Worm (Caenorhabditis elegans): Measurements from ENCODE around the gene srg-25.

The srg-25 gene

DNA sequence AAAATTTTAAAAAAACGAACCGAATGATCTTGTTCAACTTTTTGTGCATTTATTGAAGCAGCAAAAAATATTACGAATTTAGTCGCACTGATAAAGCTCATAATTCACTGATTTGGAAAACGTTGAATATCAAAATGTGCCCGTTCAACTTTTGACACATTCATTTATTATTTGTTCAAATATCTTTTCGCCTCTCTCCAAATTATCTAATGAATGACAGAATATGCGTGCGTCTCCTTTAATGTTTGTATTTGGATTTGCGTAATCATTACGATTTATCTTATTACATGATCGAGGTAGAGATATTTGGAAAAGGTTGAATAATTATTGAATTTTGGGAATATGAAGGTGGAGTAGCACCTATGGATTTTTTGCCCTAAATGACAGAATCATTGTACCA, 4.2 kb upstream of the srg-25 start, which contains the start of gene T09D3.3:
T09D3.3 (minus strand) TSS at position 101 of the 400 bp plus-strand sequence.
- no peak for TF ChIP-seq cog-1 (tag; optimal IDR thresholded peaks at IDR 0.05)
- no peak for TF ChIP-seq klf-2 (GFP tag; conservative IDR thresholded peaks at IDR 0.05)
- no peak for TF ChIP-seq ztf-29 (GFP tag; IDR thresholded peaks at IDR 0.05)
- no peak for TF ChIP-seq flt-1 (GFP tag; IDR thresholded peaks at IDR 0.05)
- TF ChIP-seq ref-1 (GFP tag; conservative IDR thresholded peaks at IDR 0.05), result no peak
- TF ChIP-seq tab-1 (GFP tag; IDR thresholded peaks at IDR 0.05), result no peak
- TF ChIP-seq T22C8.4 (GFP tag; IDR thresholded peaks at IDR 0.05), result no peak
- no peak for TF ChIP-seq med-1 (GFP tag; optimal IDR thresholded peaks at IDR 0.05; ENCODE audit: insufficient read depth)
- TF ChIP-seq ztf-23 (GFP tag; IDR thresholded peaks at IDR 0.05), result no peak

DNA sequence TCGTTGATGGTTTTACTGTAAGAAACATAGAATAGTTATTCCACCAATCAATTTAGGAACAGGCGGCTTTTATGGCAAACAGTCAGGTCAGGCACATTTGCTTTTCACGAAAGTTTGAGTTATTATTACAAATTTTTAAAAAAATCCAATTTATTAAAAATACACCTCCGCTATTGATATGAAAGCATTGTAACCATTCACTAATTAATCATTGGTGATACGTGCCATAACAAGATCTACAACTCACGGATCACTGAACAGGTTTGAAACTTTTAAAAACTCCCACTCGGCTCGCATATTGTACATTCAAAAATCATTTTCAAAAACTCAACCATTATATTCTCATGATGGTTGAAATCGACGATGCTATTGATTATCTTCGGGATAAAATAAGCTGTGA, 5.8 kb downstream of the srg-25 start, which contains the start of gene srg-27:
srg-27 (plus strand) TSS at position 301 of the 400 bp plus-strand sequence.
- no peak for TF ChIP-seq flt-1 (GFP tag; IDR thresholded peaks at IDR 0.05)
- no peak for TF ChIP-seq ztf-23 (GFP tag; IDR thresholded peaks at IDR 0.05)
- no peak for TF ChIP-seq ztf-29 (GFP tag; IDR thresholded peaks at IDR 0.05)
- TF ChIP-seq cog-1 (tag; optimal IDR thresholded peaks at IDR 0.05), result no peak
- no peak for TF ChIP-seq T22C8.4 (GFP tag; IDR thresholded peaks at IDR 0.05)
- no peak for TF ChIP-seq klf-2 (GFP tag; conservative IDR thresholded peaks at IDR 0.05)
- TF ChIP-seq tab-1 (GFP tag; IDR thresholded peaks at IDR 0.05), result no peak
- TF ChIP-seq ref-1 (GFP tag; conservative IDR thresholded peaks at IDR 0.05), result no peak
- no peak for TF ChIP-seq med-1 (GFP tag; optimal IDR thresholded peaks at IDR 0.05; ENCODE audit: insufficient read depth)

DNA sequence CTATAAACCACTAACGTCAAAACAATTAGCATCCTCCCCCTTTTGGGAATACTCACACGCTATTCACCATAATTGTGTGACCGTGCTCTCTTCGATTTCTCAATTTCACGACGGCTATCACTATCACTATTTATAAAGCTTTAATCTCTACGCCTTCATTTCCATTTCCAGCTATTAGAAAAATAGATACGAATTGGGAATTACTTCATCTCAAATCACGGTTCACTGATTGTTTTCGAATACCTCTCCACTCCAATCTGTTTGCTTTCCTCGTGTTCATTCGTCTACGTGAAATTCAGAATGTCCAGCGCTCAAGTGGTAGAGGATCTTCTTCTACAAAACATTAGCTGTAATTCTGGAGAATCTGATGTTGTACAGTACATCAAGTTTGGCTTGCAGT, 8.4 kb downstream of the srg-25 start, which contains the start of gene srg-29:
srg-29 (plus strand) TSS at position 301 of the 400 bp plus-strand sequence.
- TF ChIP-seq flt-1 (GFP tag; IDR thresholded peaks at IDR 0.05) (no peak), ztf-23 (GFP tag; IDR thresholded peaks at IDR 0.05) (no peak), tab-1 (GFP tag; IDR thresholded peaks at IDR 0.05) (no peak), ref-1 (GFP tag; conservative IDR thresholded peaks at IDR 0.05) (no peak), ztf-29 (GFP tag; IDR thresholded peaks at IDR 0.05) (no peak), klf-2 (GFP tag; conservative IDR thresholded peaks at IDR 0.05) (no peak), cog-1 (tag; optimal IDR thresholded peaks at IDR 0.05) (no peak), T22C8.4 (GFP tag; IDR thresholded peaks at IDR 0.05) (no peak), med-1 (GFP tag; optimal IDR thresholded peaks at IDR 0.05; ENCODE audit: insufficient read depth) (no peak)

DNA sequence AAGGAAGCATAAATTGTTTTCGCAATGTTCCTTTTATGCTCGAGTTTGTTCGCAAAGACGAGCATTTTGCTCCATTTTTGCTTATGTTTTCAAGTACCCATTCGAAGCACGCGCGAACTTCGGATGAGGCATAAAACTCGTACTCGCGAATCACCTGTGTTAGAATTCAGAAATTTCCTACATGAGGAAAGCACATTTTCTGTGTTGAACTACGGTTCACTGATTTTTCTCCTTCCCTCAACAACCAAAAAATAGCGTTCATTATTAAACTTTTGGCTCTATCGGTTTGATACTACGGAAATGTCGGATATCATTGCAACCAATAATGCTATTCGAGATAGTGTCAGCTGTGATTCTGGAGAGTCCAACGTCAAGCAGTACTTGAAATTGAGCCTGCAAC, 10.7 kb downstream of the srg-25 start, which contains the start of gene srg-28:
srg-28 (plus strand) TSS at position 301 of the 400 bp plus-strand sequence.
- TF ChIP-seq ztf-23 (GFP tag; IDR thresholded peaks at IDR 0.05), result no peak
- TF ChIP-seq ztf-29 (GFP tag; IDR thresholded peaks at IDR 0.05), result no peak
- no peak for TF ChIP-seq klf-2 (GFP tag; conservative IDR thresholded peaks at IDR 0.05)
- no peak for TF ChIP-seq cog-1 (tag; optimal IDR thresholded peaks at IDR 0.05)
- no peak for TF ChIP-seq tab-1 (GFP tag; IDR thresholded peaks at IDR 0.05)
- no peak for TF ChIP-seq T22C8.4 (GFP tag; IDR thresholded peaks at IDR 0.05)
- TF ChIP-seq ref-1 (GFP tag; conservative IDR thresholded peaks at IDR 0.05), result no peak
- no peak for TF ChIP-seq med-1 (GFP tag; optimal IDR thresholded peaks at IDR 0.05; ENCODE audit: insufficient read depth)
- no peak for TF ChIP-seq flt-1 (GFP tag; IDR thresholded peaks at IDR 0.05)

DNA sequence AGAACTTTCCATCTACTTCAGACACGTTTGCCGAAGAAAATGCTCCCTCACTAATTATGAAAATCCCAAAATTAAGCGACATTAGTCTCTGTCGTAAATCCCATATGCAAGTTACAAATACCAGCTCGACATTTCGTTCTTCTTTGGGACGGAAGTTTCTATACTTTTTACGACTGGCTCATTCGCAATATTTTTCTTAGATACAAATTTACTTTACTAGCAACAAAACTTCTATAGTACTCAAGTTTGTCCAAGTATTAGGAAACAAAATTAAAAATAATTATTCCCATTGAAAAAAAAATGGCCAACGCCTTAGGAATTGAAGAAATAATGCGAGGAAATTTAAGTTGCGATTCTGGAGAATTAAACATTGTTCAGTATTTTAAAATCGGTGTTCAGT, 14.4 kb downstream of the srg-25 start, which contains the start of gene srg-26:
srg-26 (plus strand) TSS at position 301 of the 400 bp plus-strand sequence.
- TF ChIP-seq ztf-23 (GFP tag; IDR thresholded peaks at IDR 0.05), result no peak
- TF ChIP-seq flt-1 (GFP tag; IDR thresholded peaks at IDR 0.05), result no peak
- TF ChIP-seq ztf-29 (GFP tag; IDR thresholded peaks at IDR 0.05), result no peak
- no peak for TF ChIP-seq tab-1 (GFP tag; IDR thresholded peaks at IDR 0.05)
- TF ChIP-seq ref-1 (GFP tag; conservative IDR thresholded peaks at IDR 0.05), result no peak
- no peak for TF ChIP-seq med-1 (GFP tag; optimal IDR thresholded peaks at IDR 0.05; ENCODE audit: insufficient read depth)
- TF ChIP-seq cog-1 (tag; optimal IDR thresholded peaks at IDR 0.05), result no peak
- no peak for TF ChIP-seq klf-2 (GFP tag; conservative IDR thresholded peaks at IDR 0.05)
- TF ChIP-seq T22C8.4 (GFP tag; IDR thresholded peaks at IDR 0.05), result no peak

DNA sequence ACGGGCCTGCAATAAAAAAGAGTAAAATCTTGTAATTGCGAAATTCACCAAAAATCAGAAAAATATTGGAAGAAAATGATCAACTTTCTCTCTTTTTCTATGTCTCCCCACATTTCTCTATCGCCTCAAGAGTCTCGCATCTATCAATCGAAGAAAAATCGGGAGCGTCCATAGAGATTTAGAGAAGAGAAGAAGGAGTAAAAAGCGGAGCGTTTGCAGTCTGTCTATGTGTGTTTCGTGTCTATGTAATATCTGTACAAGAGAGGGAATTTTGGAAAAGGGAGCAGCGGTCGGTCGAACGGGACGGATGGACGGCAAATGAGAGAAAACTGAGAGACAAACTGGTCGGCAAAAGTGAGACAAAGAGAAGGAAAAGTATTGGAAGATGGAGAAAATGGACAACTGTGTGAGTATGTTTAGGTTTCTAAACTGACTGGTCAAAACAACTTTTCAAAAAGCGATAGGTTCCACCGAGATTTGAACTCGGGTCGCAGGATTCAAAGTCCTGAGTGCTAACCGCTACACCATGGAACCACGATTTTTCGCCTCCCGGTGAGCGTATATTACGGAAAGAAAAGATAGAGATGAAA, 15.5 kb downstream of the srg-25 start:
- TF ChIP-seq T22C8.4 (GFP tag; IDR thresholded peaks at IDR 0.05), result no peak
- 0 out of 2 replicates have a peak, but pooled peaks have one; percentile 13 for TF ChIP-seq klf-2 (GFP tag; conservative IDR thresholded peaks at IDR 0.05)
- no peak for TF ChIP-seq tab-1 (GFP tag; IDR thresholded peaks at IDR 0.05)

DNA sequence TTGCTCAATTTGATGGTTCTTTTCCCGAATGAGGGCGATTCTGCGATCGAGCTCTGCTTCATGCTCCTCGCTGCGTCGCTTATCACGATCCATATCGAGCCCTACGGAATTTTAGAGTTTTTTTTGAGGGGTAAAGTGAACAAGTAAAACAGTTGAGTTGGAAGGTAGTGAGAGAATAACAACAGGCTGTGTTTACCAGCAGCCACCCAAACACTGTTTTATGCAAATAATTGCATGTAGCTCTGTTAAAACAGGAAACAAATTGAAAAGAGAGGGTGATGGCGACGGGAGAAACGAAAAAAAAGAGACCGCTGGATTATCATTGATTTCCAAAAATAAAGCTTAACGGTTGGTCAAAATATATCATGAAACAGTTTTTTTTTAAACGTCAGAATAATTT, 17.0 kb downstream of the srg-25 start, which contains the start of gene C10G8.8:
C10G8.8 (minus strand) TSS at position 101 of the 400 bp plus-strand sequence.
- TF ChIP-seq klf-2 (GFP tag; conservative IDR thresholded peaks at IDR 0.05) (no peak), cog-1 (tag; optimal IDR thresholded peaks at IDR 0.05) (no peak), ztf-23 (GFP tag; IDR thresholded peaks at IDR 0.05) (no peak), flt-1 (GFP tag; IDR thresholded peaks at IDR 0.05) (no peak), ref-1 (GFP tag; conservative IDR thresholded peaks at IDR 0.05) (no peak), T22C8.4 (GFP tag; IDR thresholded peaks at IDR 0.05) (no peak), ztf-29 (GFP tag; IDR thresholded peaks at IDR 0.05) (no peak), tab-1 (GFP tag; IDR thresholded peaks at IDR 0.05) (no peak), med-1 (GFP tag; optimal IDR thresholded peaks at IDR 0.05; ENCODE audit: insufficient read depth) (no peak)

DNA sequence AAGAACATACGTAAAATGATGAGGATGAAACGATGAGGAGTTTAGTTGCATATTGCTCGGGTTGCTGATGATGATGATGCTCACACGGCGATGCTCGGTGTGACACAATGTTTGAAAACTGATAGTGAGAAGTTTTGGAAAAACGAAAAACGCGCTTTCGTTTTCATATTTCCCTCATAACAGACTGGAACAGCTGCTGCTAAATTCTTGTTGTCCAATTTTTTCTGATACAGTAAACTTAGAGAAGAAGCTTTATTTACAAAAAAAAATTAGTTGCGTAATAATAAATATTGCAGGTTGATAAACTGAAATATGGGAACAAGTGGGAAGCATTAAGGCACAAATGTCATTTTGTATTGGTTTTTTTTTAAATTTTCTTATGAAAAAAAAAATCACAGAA, 20.8 kb downstream of the srg-25 start, which contains the start of gene ceh-33:
ceh-33 (minus strand) TSS at position 101 of the 400 bp plus-strand sequence.
- no peak for TF ChIP-seq tab-1 (GFP tag; IDR thresholded peaks at IDR 0.05)
- TF ChIP-seq klf-2 (GFP tag; conservative IDR thresholded peaks at IDR 0.05), result no peak
- TF ChIP-seq ref-1 (GFP tag; conservative IDR thresholded peaks at IDR 0.05), result no peak
- no peak for TF ChIP-seq T22C8.4 (GFP tag; IDR thresholded peaks at IDR 0.05)
- TF ChIP-seq ztf-23 (GFP tag; IDR thresholded peaks at IDR 0.05), result no peak
- no peak for TF ChIP-seq ztf-29 (GFP tag; IDR thresholded peaks at IDR 0.05)
- no peak for TF ChIP-seq flt-1 (GFP tag; IDR thresholded peaks at IDR 0.05)
- no peak for TF ChIP-seq cog-1 (tag; optimal IDR thresholded peaks at IDR 0.05)
- no peak for TF ChIP-seq med-1 (GFP tag; optimal IDR thresholded peaks at IDR 0.05; ENCODE audit: insufficient read depth)

DNA sequence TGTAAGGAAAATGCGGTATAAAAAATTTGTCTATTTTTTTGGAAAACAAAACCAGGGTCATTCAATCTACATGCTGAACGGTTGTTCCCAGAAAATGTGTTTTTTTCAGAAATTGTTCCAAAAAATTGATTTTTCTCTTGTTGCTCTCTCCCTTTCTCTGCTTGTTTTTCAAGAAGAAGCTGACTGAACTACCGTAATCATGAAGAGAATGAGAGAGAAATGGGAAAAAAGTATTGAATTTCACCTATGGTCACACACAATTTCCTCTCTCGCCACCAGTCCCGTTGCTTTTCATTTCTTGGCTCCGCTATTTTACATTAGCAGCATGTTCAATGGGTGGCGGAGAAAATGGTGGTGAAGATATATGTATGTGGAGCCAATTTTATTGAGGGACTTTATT, 22.5 kb downstream of the srg-25 start:
- no peak for TF ChIP-seq med-1 (GFP tag; optimal IDR thresholded peaks at IDR 0.05; ENCODE audit: insufficient read depth)
- no peak for TF ChIP-seq ztf-29 (GFP tag; IDR thresholded peaks at IDR 0.05)
- no peak for TF ChIP-seq ztf-23 (GFP tag; IDR thresholded peaks at IDR 0.05)
- TF ChIP-seq ref-1 (GFP tag; conservative IDR thresholded peaks at IDR 0.05), result no peak
- no peak for TF ChIP-seq tab-1 (GFP tag; IDR thresholded peaks at IDR 0.05)
- TF ChIP-seq flt-1 (GFP tag; IDR thresholded peaks at IDR 0.05), result no peak
- TF ChIP-seq T22C8.4 (GFP tag; IDR thresholded peaks at IDR 0.05), result no peak
- TF ChIP-seq klf-2 (GFP tag; conservative IDR thresholded peaks at IDR 0.05), result no peak
- TF ChIP-seq cog-1 (tag; optimal IDR thresholded peaks at IDR 0.05), result no peak
